Fruit fly (Drosophila melanogaster) whole organism, embryonic: ENCODE results near the gene mxt.

ENCODE experiments used
- CG16815 ChIP-seq: fragments of 200-800 bp; sonication (Bioruptor generic); optimal IDR thresholded peaks from 3 replicates; lab custom pipeline; 2017; ENCODE audit warnings: missing biosample characterization, mild to moderate bottlenecking, missing genetic modification characterization
- CG4617 ChIP-seq: fragments of 200-800 bp; sonication (Bioruptor generic); optimal IDR thresholded peaks from 3 replicates; lab custom pipeline; 2016; ENCODE audit warnings: missing biosample characterization, missing genetic modification characterization, borderline replicate concordance
- CG6791 ChIP-seq: fragments of 200-800 bp; sonication (Bioruptor generic); IDR thresholded peaks from 3 replicates; pipeline ENCODE4 v1.3.6; 2022; ENCODE audit warnings: missing biosample characterization, missing genetic modification characterization; ENCODE audit not compliant: partially characterized antibody
- CG9609 ChIP-seq: fragments of 200-800 bp; sonication (Bioruptor generic); optimal IDR thresholded peaks from 3 replicates; lab custom pipeline; 2016; ENCODE audit warnings: missing biosample characterization, missing genetic modification characterization

- TF ChIP-seq CG4617 (GFP tag; lab: Kevin White, UChicago) = no peak
- TF ChIP-seq CG9609 (GFP tag; lab: Kevin White, UChicago) = no peak
- no peak for TF ChIP-seq CG16815 (GFP tag; lab: Kevin White, UChicago)
- no peak for TF ChIP-seq CG6791
Observed at dm6 chr2L:4812261-4813022, 34.7 kb downstream of the mxt start, which contains the start of gene CG15629.
